Fruit fly (Drosophila melanogaster): Measurements from ENCODE around the gene CG13070.

dm6 chr3L:16288322-16288721 is 25.2 kb downstream of the CG13070 start, which contains the start of gene CG13046:
- no peak for TF ChIP-seq Myc (optimal IDR thresholded peaks at IDR 0.05)
- TF ChIP-seq Sin3A (optimal IDR thresholded peaks at IDR 0.05) = no peak
- TF ChIP-seq ttk (optimal IDR thresholded peaks at IDR 0.05) = no peak
- no peak for TF ChIP-seq h (optimal IDR thresholded peaks at IDR 0.05)
- no peak for TF ChIP-seq psq (optimal IDR thresholded peaks at IDR 0.05)
- TF ChIP-seq insv (optimal IDR thresholded peaks at IDR 0.05) = no peak

Measured in Kc167 (cell line).